Worm (Caenorhabditis elegans) whole organism, L1 larva: Measurements from ENCODE around the gene comt-1.

Experiments
- aha-1 ChIP-seq: fragments of 150-350 bp; optimal IDR thresholded peaks from 2 replicates; lab custom pipeline; 2014; ENCODE audit warnings: missing biosample characterization, missing genetic modification characterization
- ama-1 ChIP-seq: fragments of 150-350 bp; optimal IDR thresholded peaks from 2 replicates; lab custom pipeline; 2014
- elt-3 ChIP-seq, 6 experiments: fragments of 150-350 bp in 1 of 6; sonication (generic microtip); optimal IDR thresholded peaks; 2 replicates each; lab custom pipeline; 2017 to 2018; ENCODE audit warnings: missing biosample characterization in 6 of 6, missing genetic modification characterization in 6 of 6, inconsistent platforms in 1 of 6
- fos-1 ChIP-seq: fragments of 150-350 bp; optimal IDR thresholded peaks from 2 replicates; lab custom pipeline; 2014; ENCODE audit warnings: missing biosample characterization, missing genetic modification characterization
- mef-2 ChIP-seq: fragments of 150-350 bp; optimal IDR thresholded peaks from 2 replicates; lab custom pipeline; 2014; ENCODE audit warnings: missing biosample characterization, missing genetic modification characterization
- nhr-12 ChIP-seq: sonication (generic microtip); optimal IDR thresholded peaks from 2 replicates; lab custom pipeline; 2017; ENCODE audit warnings: missing biosample characterization, missing genetic modification characterization
- nhr-28 ChIP-seq: fragments of 150-350 bp; optimal IDR thresholded peaks from 2 replicates; lab custom pipeline; 2014; ENCODE audit warnings: missing biosample characterization, missing genetic modification characterization
- ztf-4 ChIP-seq: fragments of 150-350 bp; optimal IDR thresholded peaks from 2 replicates; lab custom pipeline; 2014; ENCODE audit warnings: missing biosample characterization, missing genetic modification characterization

ce11 chrX:2841754-2842153 is 20.5 kb downstream of the comt-1 start:
- TF ChIP-seq elt-3 (tag; optimal IDR thresholded peaks at IDR 0.05; lab: Kevin White, UChicago) (no peak), aha-1 (tag; lab: Kevin White, UChicago) (no peak), nhr-28 (tag; lab: Kevin White, UChicago) (no peak), mef-2 (no peak), nhr-12 (no peak), ama-1 (lab: Kevin White, UChicago) (no peak), ztf-4 (tag; lab: Kevin White, UChicago) (no peak), fos-1 (tag; lab: Kevin White, UChicago) (no peak)
